Fruit fly (Drosophila melanogaster): Measurements from ENCODE around the gene Gr22d.

dm6 chr2L:1748410-1748809 is 41.8 kb downstream of the Gr22d start:
- TF ChIP-seq pan (optimal IDR thresholded peaks at IDR 0.05), result no peak
- TF ChIP-seq psq (optimal IDR thresholded peaks at IDR 0.05), result no peak
- no peak for TF ChIP-seq usp (GFP tag; optimal IDR thresholded peaks at IDR 0.05)

All from whole organism.